Worm (Caenorhabditis elegans) whole organism, L2 larva: ENCODE results near the gene srab-25.

Experiments
- C34F6.9 ChIP-seq: fragments of 150-350 bp; optimal IDR thresholded peaks from 2 replicates; lab custom pipeline; 2014; ENCODE audit warnings: missing biosample characterization, missing genetic modification characterization
- F13H6.1 ChIP-seq: sonication (generic microtip); optimal IDR thresholded peaks from 2 replicates; lab custom pipeline; 2016; ENCODE audit warnings: missing genetic modification characterization, missing compliant biosample characterization
- R02D3.7 ChIP-seq: fragments of 150-350 bp; optimal IDR thresholded peaks from 2 replicates; lab custom pipeline; 2014; ENCODE audit warnings: missing biosample characterization, missing genetic modification characterization
- aly-2 ChIP-seq: fragments of 150-350 bp; optimal IDR thresholded peaks from 2 replicates; lab custom pipeline; 2014; ENCODE audit warnings: missing biosample characterization, missing genetic modification characterization
- ama-1 ChIP-seq: fragments of 150-350 bp; optimal IDR thresholded peaks from 2 replicates; lab custom pipeline; 2018; ENCODE audit warnings: inconsistent platforms
- ceh-16 ChIP-seq: fragments of 150-350 bp; optimal IDR thresholded peaks from 2 replicates; lab custom pipeline; 2014; ENCODE audit warnings: missing biosample characterization, missing genetic modification characterization
- ceh-82 ChIP-seq: fragments of 150-350 bp; optimal IDR thresholded peaks from 2 replicates; lab custom pipeline; 2014; ENCODE audit warnings: missing biosample characterization, missing genetic modification characterization
- dmd-4 ChIP-seq: sonication (generic microtip); optimal IDR thresholded peaks from 2 replicates; lab custom pipeline; 2017; ENCODE audit warnings: missing biosample characterization, missing genetic modification characterization
- egl-27 ChIP-seq: sonication (generic microtip); optimal IDR thresholded peaks from 3 replicates; lab custom pipeline; 2017; ENCODE audit warnings: missing biosample characterization, missing genetic modification reagents, missing genetic modification characterization
- elt-3 ChIP-seq: sonication (generic microtip); optimal IDR thresholded peaks from 2 replicates; lab custom pipeline; 2017; ENCODE audit warnings: missing biosample characterization, missing genetic modification characterization
- fos-1 ChIP-seq: fragments of 150-350 bp; optimal IDR thresholded peaks from 2 replicates; lab custom pipeline; 2014; ENCODE audit warnings: missing biosample characterization, missing genetic modification characterization
- gmeb-1 ChIP-seq: fragments of 150-350 bp; optimal IDR thresholded peaks from 2 replicates; lab custom pipeline; 2014; ENCODE audit warnings: missing biosample characterization, missing genetic modification characterization
- lin-13 ChIP-seq: fragments of 150-350 bp; optimal IDR thresholded peaks from 2 replicates; lab custom pipeline; 2014; ENCODE audit warnings: missing biosample characterization, missing genetic modification reagents, missing genetic modification characterization
- lin-39 ChIP-seq: fragments of 150-350 bp; optimal IDR thresholded peaks from 2 replicates; lab custom pipeline; 2014; ENCODE audit warnings: missing biosample characterization, missing genetic modification reagents, missing genetic modification characterization
- lsy-2 ChIP-seq, 2 experiments: fragments of 150-350 bp in 1 of 2; sonication (generic microtip) in 1 of 2; optimal IDR thresholded peaks; 2 replicates each; lab custom pipeline; 2014 to 2017; ENCODE audit warnings: missing biosample characterization in 2 of 2, missing genetic modification characterization in 2 of 2
- mbf-1 ChIP-seq: sonication (generic microtip); optimal IDR thresholded peaks from 2 replicates; lab custom pipeline; 2017; ENCODE audit warnings: missing biosample characterization, missing genetic modification characterization
- mdl-1 ChIP-seq, 2 experiments: fragments of 150-350 bp in 1 of 2; sonication (generic microtip) in 1 of 2; optimal IDR thresholded peaks; 2 replicates each; lab custom pipeline; 2017; ENCODE audit warnings: missing biosample characterization in 2 of 2, missing genetic modification characterization in 2 of 2
- nhr-10 ChIP-seq: sonication (generic microtip); optimal IDR thresholded peaks from 2 replicates; lab custom pipeline; 2017; ENCODE audit warnings: missing biosample characterization, missing genetic modification characterization
- nhr-12 ChIP-seq: fragments of 150-350 bp; optimal IDR thresholded peaks from 2 replicates; lab custom pipeline; 2014; ENCODE audit warnings: missing biosample characterization, missing genetic modification characterization
- nhr-129 ChIP-seq: fragments of 150-350 bp; optimal IDR thresholded peaks from 2 replicates; lab custom pipeline; 2014; ENCODE audit warnings: missing biosample characterization, missing genetic modification characterization
- nhr-21 ChIP-seq: fragments of 150-350 bp; optimal IDR thresholded peaks from 2 replicates; lab custom pipeline; 2014; ENCODE audit warnings: missing biosample characterization, missing genetic modification characterization
- nhr-23 ChIP-seq: fragments of 150-350 bp; optimal IDR thresholded peaks from 2 replicates; lab custom pipeline; 2014; ENCODE audit warnings: missing biosample characterization, missing genetic modification reagents, missing genetic modification characterization
- nhr-25 ChIP-seq: fragments of 150-350 bp; sonication (generic microtip); optimal IDR thresholded peaks from 3 replicates; lab custom pipeline; 2014; ENCODE audit warnings: missing biosample characterization, missing genetic modification characterization
- peb-1 ChIP-seq: fragments of 150-350 bp; optimal IDR thresholded peaks from 2 replicates; lab custom pipeline; 2014; ENCODE audit warnings: missing biosample characterization, missing genetic modification characterization
- sem-4 ChIP-seq: fragments of 150-350 bp; optimal IDR thresholded peaks from 2 replicates; lab custom pipeline; 2014; ENCODE audit warnings: missing biosample characterization, missing genetic modification reagents, missing genetic modification characterization
- skn-1 ChIP-seq: sonication (generic microtip); optimal IDR thresholded peaks from 2 replicates; lab custom pipeline; 2017; ENCODE audit warnings: missing biosample characterization, missing genetic modification characterization
- sma-3 ChIP-seq: sonication (generic microtip); optimal IDR thresholded peaks from 2 replicates; lab custom pipeline; 2016; ENCODE audit warnings: missing genetic modification reagents, missing genetic modification characterization, missing compliant biosample characterization
- sma-9 ChIP-seq, 2 experiments: fragments of 150-350 bp in 1 of 2; sonication (generic microtip) in 1 of 2; optimal IDR thresholded peaks; 2 replicates each; lab custom pipeline; 2014 to 2016; ENCODE audit warnings: missing genetic modification characterization in 2 of 2, mild to moderate bottlenecking in 1 of 2, missing biosample characterization in 1 of 2, missing compliant biosample characterization in 1 of 2, missing genetic modification reagents in 1 of 2, moderate library complexity in 1 of 2
- snpc-4 ChIP-seq: fragments of 150-350 bp; optimal IDR thresholded peaks from 2 replicates; lab custom pipeline; 2014; ENCODE audit warnings: missing biosample characterization, missing genetic modification characterization
- unc-39 ChIP-seq: fragments of 150-350 bp; optimal IDR thresholded peaks from 2 replicates; lab custom pipeline; 2014; ENCODE audit warnings: missing biosample characterization, missing genetic modification characterization
- unc-62 ChIP-seq: fragments of 150-350 bp; optimal IDR thresholded peaks from 2 replicates; lab custom pipeline; 2014; ENCODE audit warnings: missing biosample characterization, missing genetic modification reagents, missing genetic modification characterization
- zag-1 ChIP-seq: fragments of 150-350 bp; optimal IDR thresholded peaks from 2 replicates; lab custom pipeline; 2014; ENCODE audit warnings: missing biosample characterization, missing genetic modification characterization
- ztf-1 ChIP-seq: fragments of 200-800 bp; sonication (Bioruptor generic); conservative IDR thresholded peaks from 2 replicates; pipeline ENCODE4 v1.3.6; 2022; ENCODE audit warnings: missing genetic modification characterization, missing compliant biosample characterization
- ztf-11 ChIP-seq: sonication (generic microtip); optimal IDR thresholded peaks from 2 replicates; lab custom pipeline; 2017; ENCODE audit warnings: missing biosample characterization, missing genetic modification characterization
- ztf-4 ChIP-seq: fragments of 150-350 bp; optimal IDR thresholded peaks from 2 replicates; lab custom pipeline; 2014; ENCODE audit warnings: missing biosample characterization, missing genetic modification characterization

The srab-25 gene

ce11 chrV:1771727-1772126 is 30.8 kb upstream of the srab-25 start, which contains the start of gene dhs-13:
TSS of gene dhs-13 (minus strand) at chrV:1771734.
- TF ChIP-seq sma-3 (GFP tag; lab: Kevin White, UChicago) (peak; percentile 1), sma-9 (GFP tag; optimal IDR thresholded peaks at IDR 0.05; lab: Kevin White, UChicago) (peak; percentile 58), sma-9 (tag; optimal IDR thresholded peaks at IDR 0.05; lab: Kevin White, UChicago) (no peak), lsy-2 (tag; optimal IDR thresholded peaks at IDR 0.05; lab: Kevin White, UChicago) (peak in 1 of 2 experiments; percentile 5), fos-1 (tag; lab: Kevin White, UChicago) (peak; percentile 49), unc-62 (GFP tag; lab: Kevin White, UChicago) (no peak), nhr-21 (tag; lab: Kevin White, UChicago) (peak; percentile 14), gmeb-1 (tag; lab: Kevin White, UChicago) (peak; percentile 25), nhr-129 (tag; lab: Kevin White, UChicago) (peak; percentile 62), unc-39 (tag; lab: Kevin White, UChicago) (no peak), dmd-4 (tag; lab: Kevin White, UChicago) (no peak), F13H6.1 (peak; percentile 21)

- no peak for TF ChIP-seq lin-13
- no peak for TF ChIP-seq ztf-4
These were observed 26.5 kb upstream of the srab-25 start for ce11 chrV:1767427-1767826.

ce11 chrV:1760682-1761081 is 19.7 kb upstream of the srab-25 start, which contains the start of gene clec-205:
TSS of gene clec-205 (plus strand) at chrV:1760893.
- TF ChIP-seq skn-1 (tag; lab: Kevin White, UChicago): no peak
- TF ChIP-seq ceh-16 (tag; lab: Kevin White, UChicago): no peak
- TF ChIP-seq nhr-23: no peak
- TF ChIP-seq snpc-4: no peak
- no peak for TF ChIP-seq ceh-82
- TF ChIP-seq dmd-4 (tag; lab: Kevin White, UChicago): no peak
- TF ChIP-seq R02D3.7: no peak
- TF ChIP-seq zag-1 (tag; lab: Kevin White, UChicago): no peak
- TF ChIP-seq fos-1 (tag; lab: Kevin White, UChicago): peak; percentile 63
- TF ChIP-seq, all 48 proteins: peak for 1

DNA sequence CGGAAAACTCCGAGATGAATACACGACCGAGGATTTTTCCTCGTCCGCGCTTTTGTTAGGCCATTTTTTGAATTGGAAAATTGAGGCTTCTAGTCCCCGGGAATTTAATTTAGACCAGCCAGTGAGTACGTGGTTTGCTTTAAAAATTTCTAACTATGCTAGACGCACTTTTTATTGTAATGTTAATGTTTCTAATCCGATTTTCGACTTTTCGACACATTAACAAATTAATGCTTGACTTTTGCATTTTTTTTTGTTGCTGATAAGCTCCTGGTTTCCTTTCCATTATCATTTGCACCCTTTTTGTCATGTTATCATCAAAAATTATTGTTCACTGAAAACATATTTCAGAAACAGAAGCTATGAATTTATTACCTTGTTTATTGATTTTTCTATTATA is 15.9 kb upstream of the srab-25 start, which contains the start of gene clec-204:
Gene clec-204, plus strand, starts transcription at position 301 of the 400 bp plus-strand sequence.
- no peak for TF ChIP-seq aly-2 (tag; lab: Kevin White, UChicago)
- TF ChIP-seq fos-1 (tag; lab: Kevin White, UChicago): peak; percentile 28
- no peak for TF ChIP-seq nhr-25

DNA sequence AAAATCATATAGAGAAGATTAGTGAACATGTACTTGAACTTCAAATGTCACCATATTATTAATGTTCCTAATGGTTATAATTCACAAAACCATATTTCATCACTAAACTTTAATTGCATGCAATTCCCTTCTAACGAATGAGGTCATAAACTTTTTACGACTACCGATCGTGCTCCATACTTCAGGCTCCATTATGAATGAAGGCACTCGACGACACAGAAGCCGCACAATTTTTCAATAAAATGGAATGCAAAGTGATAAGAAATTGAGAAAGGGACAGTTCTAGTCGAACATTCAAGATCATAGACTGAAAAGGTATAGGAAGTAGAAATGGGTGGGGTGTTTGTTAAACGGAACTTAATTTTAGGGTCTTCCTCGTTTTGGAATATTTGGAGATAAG is 15.1 kb upstream of the srab-25 start:
- TF ChIP-seq ztf-1: no peak
- TF ChIP-seq unc-62 (GFP tag; lab: Kevin White, UChicago): no peak

- no peak for TF ChIP-seq nhr-23
- no peak for TF ChIP-seq lin-39 (tag; lab: Kevin White, UChicago)
- no peak for TF ChIP-seq mdl-1 (tag; optimal IDR thresholded peaks at IDR 0.05; lab: Kevin White, UChicago)
- no peak for TF ChIP-seq peb-1 (tag; lab: Kevin White, UChicago)
- no peak for TF ChIP-seq R02D3.7
- no peak for TF ChIP-seq sem-4 (tag; lab: Kevin White, UChicago)
- TF ChIP-seq elt-3 (tag; lab: Kevin White, UChicago): no peak
- TF ChIP-seq C34F6.9: no peak
- no peak for TF ChIP-seq snpc-4
- no peak for TF ChIP-seq nhr-21 (tag; lab: Kevin White, UChicago)
- TF ChIP-seq egl-27 (tag; lab: Kevin White, UChicago): no peak
- TF ChIP-seq ama-1 (lab: Kevin White, UChicago): no peak
- TF ChIP-seq nhr-12: no peak
- TF ChIP-seq nhr-25: no peak
- TF ChIP-seq nhr-10 (tag; lab: Kevin White, UChicago): no peak
- no peak for TF ChIP-seq ztf-4
- TF ChIP-seq ztf-11 (tag; lab: Kevin White, UChicago): no peak
- no peak for TF ChIP-seq mbf-1 (tag; lab: Kevin White, UChicago)
These were observed 14.6 kb upstream of the srab-25 start, which contains the start of gene ZK697.14 for ce11 chrV:1755589-1755988. TSS of gene ZK697.14 (minus strand) at chrV:1755689.
